Fruit fly (Drosophila melanogaster): ENCODE measurements around the gene Wdr37.

The Wdr37 gene

dm6 chr3R:18438827-18439717, 36.6 kb upstream of the Wdr37 start (continued):
- no peak for TF ChIP-seq zen2 (GFP tag; IDR thresholded peaks at IDR 0.05; ENCODE audit: partially characterized antibody)
- TF ChIP-seq D (optimal IDR thresholded peaks at IDR 0.05) = no peak
- TF ChIP-seq D (GFP tag; optimal IDR thresholded peaks at IDR 0.05) = no peak
- peak; percentile 22 for TF ChIP-seq salm (tag; optimal IDR thresholded peaks at IDR 0.05)
- TF ChIP-seq CG13287 (GFP tag; IDR thresholded peaks at IDR 0.05; ENCODE audit: partially characterized antibody) = 0 out of 2 replicates have a peak, but pooled peaks have one; percentile 14
- peak; percentile 55; the same call in 1 of the 2 replicates for TF ChIP-seq rib (GFP tag; IDR thresholded peaks at IDR 0.05)
- peak; percentile 40 for TF ChIP-seq scrt (GFP tag; optimal IDR thresholded peaks at IDR 0.05)
- TF ChIP-seq CG4282 (GFP tag; optimal IDR thresholded peaks at IDR 0.05) = peak; percentile 18
- peak; percentile 77 for TF ChIP-seq caup (GFP tag; optimal IDR thresholded peaks at IDR 0.05; ENCODE audit: severe bottlenecking)
- TF ChIP-seq PHDP (tag; optimal IDR thresholded peaks at IDR 0.05) = peak; percentile 63
- no peak for TF ChIP-seq CG8290 (GFP tag; optimal IDR thresholded peaks at IDR 0.05)
- TF ChIP-seq CG8290 (tag; optimal IDR thresholded peaks at IDR 0.05) = peak in 1 of 2 experiments; percentile 34
- peak; percentile 14 for TF ChIP-seq E2f1 (GFP tag; IDR thresholded peaks at IDR 0.05)
- peak; percentile 14 for TF ChIP-seq Nf-YB (GFP tag; optimal IDR thresholded peaks at IDR 0.05)
- TF ChIP-seq CG7357 (GFP tag; IDR thresholded peaks at IDR 0.05) = 0 out of 3 replicates have a peak, but pooled peaks have one; percentile 31
- peak; percentile 5 for TF ChIP-seq emc (GFP tag; optimal IDR thresholded peaks at IDR 0.05)
- TF ChIP-seq CG15601 (tag; optimal IDR thresholded peaks at IDR 0.05) = peak; percentile 74
- TF ChIP-seq CG2120 (GFP tag; optimal IDR thresholded peaks at IDR 0.05) = peak; percentile 77
- peak; percentile 62 for TF ChIP-seq CHES-1-like (GFP tag; optimal IDR thresholded peaks at IDR 0.05)
- 0 out of 2 replicates have a peak, but pooled peaks have one; percentile 8 for TF ChIP-seq gsb (GFP tag; IDR thresholded peaks at IDR 0.05)
- peak; percentile 55 for TF ChIP-seq her (GFP tag; optimal IDR thresholded peaks at IDR 0.05)
- peak; percentile 30 for TF ChIP-seq Hr3 (GFP tag; optimal IDR thresholded peaks at IDR 0.05)
- TF ChIP-seq bcd (GFP tag; optimal IDR thresholded peaks at IDR 0.05) = peak; percentile 5
- peak in 1 of 2 experiments; percentile 69 for TF ChIP-seq Hr51 (GFP tag; optimal IDR thresholded peaks at IDR 0.05)
- no peak for TF ChIP-seq CG6683 (GFP tag; optimal IDR thresholded peaks at IDR 0.05)
- TF ChIP-seq Side (GFP tag; optimal IDR thresholded peaks at IDR 0.05) = peak; percentile 54
- no peak for TF ChIP-seq Dp (GFP tag; optimal IDR thresholded peaks at IDR 0.05)
- TF ChIP-seq CG1792 (GFP tag; optimal IDR thresholded peaks at IDR 0.05) = peak; percentile 39
- TF ChIP-seq GATAe (GFP tag; conservative IDR thresholded peaks at IDR 0.05) = peak; percentile 11; the same call in 1 of the 2 replicates
- TF ChIP-seq tup (GFP tag; optimal IDR thresholded peaks at IDR 0.05) = no peak
- no peak for TF ChIP-seq fu2 (GFP tag; optimal IDR thresholded peaks at IDR 0.05)
- TF ChIP-seq CG30431 (GFP tag; optimal IDR thresholded peaks at IDR 0.05) = peak; percentile 1
- peak; percentile 64 for TF ChIP-seq CG14014 (GFP tag; IDR thresholded peaks at IDR 0.05)
- peak; percentile 64 for TF ChIP-seq Mes4 (GFP tag; optimal IDR thresholded peaks at IDR 0.05)
- no peak for TF ChIP-seq sc (optimal IDR thresholded peaks at IDR 0.05)
- TF ChIP-seq sc (GFP tag; optimal IDR thresholded peaks at IDR 0.05) = peak; percentile 43
- peak; percentile 35 for TF ChIP-seq Camta (GFP tag; optimal IDR thresholded peaks at IDR 0.05)
- TF ChIP-seq CG30020 (tag; optimal IDR thresholded peaks at IDR 0.05) = no peak
- TF ChIP-seq CG17829 (tag; optimal IDR thresholded peaks at IDR 0.05) = peak; percentile 9
- TF ChIP-seq corto (GFP tag; optimal IDR thresholded peaks at IDR 0.05) = no peak
- TF ChIP-seq gce (GFP tag; IDR thresholded peaks at IDR 0.05) = 0 out of 3 replicates have a peak, but pooled peaks have one; percentile 39
- peak; percentile 13 for TF ChIP-seq CG12942 (GFP tag; optimal IDR thresholded peaks at IDR 0.05)
- TF ChIP-seq CrebB (tag; optimal IDR thresholded peaks at IDR 0.05) = peak; percentile 77
- peak; percentile 72 for TF ChIP-seq slbo (GFP tag; IDR thresholded peaks at IDR 0.05)
- peak in 1 of 2 experiments; percentile 29 for TF ChIP-seq chif (GFP tag; optimal IDR thresholded peaks at IDR 0.05)
- peak; percentile 56 for TF ChIP-seq seq (GFP tag; IDR thresholded peaks at IDR 0.05)
- peak; percentile 36; the same call in 1 of the 2 replicates for TF ChIP-seq HLH3B (GFP tag; IDR thresholded peaks at IDR 0.05)
- peak; percentile 46 for TF ChIP-seq Abd-B (GFP tag; optimal IDR thresholded peaks at IDR 0.05)
- peak; percentile 43 for TF ChIP-seq pho (GFP tag; optimal IDR thresholded peaks at IDR 0.05)
